Worm (Caenorhabditis elegans) whole organism, young adult: ENCODE results near the gene col-132.

ENCODE experiments used
- F22D6.2 ChIP-seq: sonication (generic microtip); optimal IDR thresholded peaks from 2 replicates; lab custom pipeline; 2016; ENCODE audit warnings: mild to moderate bottlenecking, missing genetic modification characterization, missing compliant biosample characterization
- F23B12.7 ChIP-seq: sonication (generic microtip); optimal IDR thresholded peaks from 2 replicates; lab custom pipeline; 2017; ENCODE audit warnings: missing genetic modification characterization, mild to moderate bottlenecking, missing compliant biosample characterization, antibody characterized with exemption, moderate library complexity; ENCODE audit not compliant: insufficient read depth
- F37B4.10 ChIP-seq: fragments of 200-800 bp; sonication (Bioruptor generic); IDR thresholded peaks from 2 replicates; pipeline ENCODE4 v1.3.6; 2022; ENCODE audit warnings: missing genetic modification characterization, missing compliant biosample characterization
- F57A8.1 ChIP-seq: fragments of 200-800 bp; sonication (Bioruptor generic); optimal IDR thresholded peaks from 2 replicates; lab custom pipeline; 2018; ENCODE audit warnings: mild to moderate bottlenecking, missing genetic modification characterization, moderate library complexity, missing compliant biosample characterization
- K11D2.4 ChIP-seq: fragments of 200-800 bp; sonication (Bioruptor generic); IDR thresholded peaks from 2 replicates; pipeline ENCODE4 v1.3.6; 2022; ENCODE audit warnings: missing genetic modification reagents, missing genetic modification characterization, missing compliant biosample characterization
- T26A5.8 ChIP-seq: sonication (generic microtip); optimal IDR thresholded peaks from 2 replicates; lab custom pipeline; 2016; ENCODE audit warnings: missing genetic modification characterization, missing compliant biosample characterization
- Y53F4B.3 ChIP-seq: fragments of 200-800 bp; sonication (Bioruptor generic); IDR thresholded peaks from 2 replicates; pipeline ENCODE4 v1.3.6; 2022; ENCODE audit warnings: missing genetic modification reagents, missing genetic modification characterization, missing compliant biosample characterization
- Y56A3A.18 ChIP-seq: fragments of 200-800 bp; sonication (Bioruptor generic); IDR thresholded peaks from 2 replicates; pipeline ENCODE4 v1.3.6; 2022; ENCODE audit warnings: missing genetic modification reagents, missing genetic modification characterization, missing compliant biosample characterization
- Y67H2A.10 ChIP-seq: fragments of 200-800 bp; sonication (Bioruptor generic); conservative IDR thresholded peaks from 2 replicates; pipeline ENCODE4 v1.3.6; 2022; ENCODE audit warnings: missing genetic modification reagents, missing genetic modification characterization, missing compliant biosample characterization
- Y95B8A.8 ChIP-seq: fragments of 200-800 bp; sonication (Bioruptor generic); IDR thresholded peaks from 2 replicates; pipeline ENCODE4 v1.3.6; 2022; ENCODE audit warnings: missing genetic modification reagents, missing genetic modification characterization, missing compliant biosample characterization
- aptf-2 ChIP-seq: fragments of 200-800 bp; sonication (Bioruptor generic); conservative IDR thresholded peaks from 2 replicates; pipeline ENCODE4 v1.3.6; 2022; ENCODE audit warnings: missing genetic modification reagents, missing genetic modification characterization, missing compliant biosample characterization
- attf-3 ChIP-seq: fragments of 200-800 bp; sonication (Bioruptor generic); conservative IDR thresholded peaks from 2 replicates; pipeline ENCODE4 v1.3.6; 2022; ENCODE audit warnings: missing genetic modification reagents, missing genetic modification characterization, missing compliant biosample characterization
- ccch-3 ChIP-seq: fragments of 200-800 bp; sonication (Bioruptor generic); optimal IDR thresholded peaks from 2 replicates; lab custom pipeline; 2018; ENCODE audit warnings: mild to moderate bottlenecking, missing genetic modification characterization, missing compliant biosample characterization
- cebp-2 ChIP-seq: fragments of 200-800 bp; sonication (Bioruptor generic); IDR thresholded peaks from 2 replicates; pipeline ENCODE4 v1.3.6; 2022; ENCODE audit warnings: missing genetic modification characterization, missing compliant biosample characterization
- dpl-1 ChIP-seq: fragments of 150-350 bp; optimal IDR thresholded peaks from 2 replicates; lab custom pipeline; 2014; ENCODE audit warnings: missing biosample characterization, missing genetic modification reagents, missing genetic modification characterization
- fkh-3 ChIP-seq: sonication (generic microtip); optimal IDR thresholded peaks from 2 replicates; lab custom pipeline; 2016; ENCODE audit warnings: mild to moderate bottlenecking, missing genetic modification characterization, missing compliant biosample characterization
- hlh-12 ChIP-seq: sonication (generic microtip); optimal IDR thresholded peaks from 2 replicates; lab custom pipeline; 2016; ENCODE audit warnings: missing genetic modification characterization, missing compliant biosample characterization
- hlh-26 ChIP-seq: fragments of 200-800 bp; sonication (Bioruptor generic); conservative IDR thresholded peaks from 2 replicates; pipeline ENCODE4 v1.3.6; 2022; ENCODE audit warnings: missing genetic modification reagents, missing genetic modification characterization, missing compliant biosample characterization
- let-526 ChIP-seq: fragments of 200-800 bp; sonication (Bioruptor generic); IDR thresholded peaks from 2 replicates; pipeline ENCODE4 v1.3.6; 2022; ENCODE audit warnings: missing genetic modification reagents, missing genetic modification characterization, missing compliant biosample characterization
- let-607 ChIP-seq, 2 experiments: fragments of 200-800 bp in 1 of 2; sonication (Bioruptor generic) in 1 of 2; sonication (generic microtip) in 1 of 2; optimal IDR thresholded peaks; 2 replicates each; lab custom pipeline; 2016 to 2018; ENCODE audit warnings: mild to moderate bottlenecking in 2 of 2, missing compliant biosample characterization in 2 of 2, missing genetic modification characterization in 2 of 2, moderate library complexity in 2 of 2, missing genotype in 1 of 2
- lin-40 ChIP-seq: sonication (generic microtip); optimal IDR thresholded peaks from 2 replicates; lab custom pipeline; 2016; ENCODE audit warnings: missing genetic modification characterization, mild to moderate bottlenecking, missing compliant biosample characterization, missing genotype, missing genetic modification reagents
- lin-54 ChIP-seq: fragments of 200-800 bp; sonication (Bioruptor generic); optimal IDR thresholded peaks from 2 replicates; lab custom pipeline; 2018; ENCODE audit warnings: mild to moderate bottlenecking, missing genetic modification characterization, missing compliant biosample characterization
- lir-1 ChIP-seq: fragments of 200-800 bp; sonication (Bioruptor generic); conservative IDR thresholded peaks from 2 replicates; pipeline ENCODE4 v1.3.6; 2022; ENCODE audit warnings: missing genetic modification reagents, missing genetic modification characterization, missing compliant biosample characterization
- madf-10 ChIP-seq: sonication (generic microtip); optimal IDR thresholded peaks from 2 replicates; lab custom pipeline; 2016; ENCODE audit warnings: mild to moderate bottlenecking, missing genetic modification characterization, missing compliant biosample characterization
- madf-6 ChIP-seq: fragments of 200-800 bp; sonication (Bioruptor generic); IDR thresholded peaks from 2 replicates; pipeline ENCODE4 v1.3.6; 2022; ENCODE audit warnings: missing genetic modification reagents, missing genetic modification characterization, missing compliant biosample characterization
- nfyb-1 ChIP-seq: fragments of 200-800 bp; sonication (Bioruptor generic); IDR thresholded peaks from 2 replicates; pipeline ENCODE4 v1.3.6; 2022; ENCODE audit warnings: missing genetic modification reagents, missing genetic modification characterization, missing compliant biosample characterization
- nhr-120 ChIP-seq: fragments of 200-800 bp; sonication (Bioruptor generic); IDR thresholded peaks from 2 replicates; pipeline ENCODE4 v1.3.6; 2022; ENCODE audit warnings: missing genetic modification characterization, missing compliant biosample characterization
- nhr-27 ChIP-seq: fragments of 200-800 bp; sonication (Bioruptor generic); optimal IDR thresholded peaks from 2 replicates; lab custom pipeline; 2018; ENCODE audit warnings: mild to moderate bottlenecking, missing genetic modification characterization, moderate library complexity, missing compliant biosample characterization
- nhr-80 ChIP-seq: sonication (generic microtip); optimal IDR thresholded peaks from 2 replicates; lab custom pipeline; 2016; ENCODE audit warnings: missing genetic modification characterization, missing compliant biosample characterization
- nhr-90 ChIP-seq: sonication (generic microtip); optimal IDR thresholded peaks from 2 replicates; lab custom pipeline; 2016; ENCODE audit warnings: missing genotype, mild to moderate bottlenecking, missing genetic modification characterization, missing compliant biosample characterization
- pha-4 ChIP-seq: fragments of 150-350 bp; sonication (generic microtip); optimal IDR thresholded peaks from 2 replicates; lab custom pipeline; 2014; ENCODE audit warnings: missing biosample characterization, missing genetic modification reagents, missing genetic modification characterization
- rpc-1 ChIP-seq, 2 experiments: fragments of 150-350 bp in 1 of 2; sonication (generic microtip) in 1 of 2; optimal IDR thresholded peaks; 2 replicates each; lab custom pipeline; 2014 to 2018; ENCODE audit warnings: missing biosample characterization in 1 of 2, missing genetic modification characterization in 1 of 2, missing genetic modification reagents in 1 of 2, missing genotype in 1 of 2
- sdz-38 ChIP-seq: sonication (generic microtip); optimal IDR thresholded peaks from 2 replicates; lab custom pipeline; 2016; ENCODE audit warnings: missing genotype, missing genetic modification characterization, missing compliant biosample characterization
- tbp1 ChIP-seq: fragments of 200-800 bp; sonication (Bioruptor generic); optimal IDR thresholded peaks from 2 replicates; lab custom pipeline; 2018; ENCODE audit warnings: mild to moderate bottlenecking, missing genetic modification characterization, missing compliant biosample characterization
- tbx-9 ChIP-seq: sonication (generic microtip); optimal IDR thresholded peaks from 2 replicates; lab custom pipeline; 2016; ENCODE audit warnings: borderline replicate concordance, missing genetic modification characterization, inconsistent platforms, missing compliant biosample characterization
- ztf-25 ChIP-seq: fragments of 200-800 bp; sonication (Bioruptor generic); IDR thresholded peaks from 2 replicates; pipeline ENCODE4 v1.3.6; 2022; ENCODE audit warnings: missing genetic modification reagents, missing genetic modification characterization, missing compliant biosample characterization
- ztf-3 ChIP-seq: fragments of 200-800 bp; sonication (Bioruptor generic); optimal IDR thresholded peaks from 2 replicates; lab custom pipeline; 2018; ENCODE audit warnings: mild to moderate bottlenecking, missing genetic modification characterization, missing compliant biosample characterization

col-132 gene

DNA sequence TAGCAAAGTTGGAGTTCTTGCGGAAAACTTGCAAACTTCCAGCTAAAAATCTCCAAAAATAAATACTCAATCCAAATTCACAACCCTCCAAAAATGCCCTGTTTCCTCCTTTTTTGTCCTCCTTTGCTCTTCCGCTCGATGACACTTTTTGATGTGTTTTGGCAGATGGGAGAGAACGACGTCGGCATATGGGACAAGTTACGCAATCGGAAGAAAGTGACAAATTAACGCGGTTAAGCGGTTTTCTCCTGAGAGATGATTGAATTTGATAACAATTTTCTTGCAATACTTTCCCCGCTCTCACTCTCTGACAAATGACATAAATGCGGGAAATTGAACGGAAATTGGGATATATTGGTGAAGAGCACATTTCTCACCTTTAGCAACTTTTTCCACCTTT, 25.8 kb upstream of the col-132 start:
- TF ChIP-seq F22D6.2 (tag; lab: Kevin White, UChicago) (no peak), lir-1 (GFP tag; lab: Robert Waterston, UW) (no peak), hlh-26 (no peak), ztf-25 (GFP tag; lab: Robert Waterston, UW) (no peak), Y95B8A.8 (no peak), cebp-2 (GFP tag; lab: Robert Waterston, UW) (no peak), Y53F4B.3 (GFP tag; lab: Robert Waterston, UW) (no peak), sdz-38 (tag; lab: Kevin White, UChicago) (no peak), tbx-9 (tag; lab: Kevin White, UChicago) (no peak), F23B12.7 (no peak), T26A5.8 (tag; lab: Kevin White, UChicago) (no peak), nhr-80 (tag; lab: Kevin White, UChicago) (no peak), madf-6 (GFP tag; lab: Robert Waterston, UW) (no peak), tbp1 (GFP tag; lab: Kevin White, UChicago) (no peak), Y67H2A.10 (GFP tag; lab: Robert Waterston, UW) (no peak), dpl-1 (GFP tag; lab: Kevin White, UChicago) (no peak), F57A8.1 (GFP tag; lab: Kevin White, UChicago) (no peak), ccch-3 (GFP tag; lab: Kevin White, UChicago) (no peak), Y56A3A.18 (GFP tag; lab: Robert Waterston, UW) (no peak)

DNA sequence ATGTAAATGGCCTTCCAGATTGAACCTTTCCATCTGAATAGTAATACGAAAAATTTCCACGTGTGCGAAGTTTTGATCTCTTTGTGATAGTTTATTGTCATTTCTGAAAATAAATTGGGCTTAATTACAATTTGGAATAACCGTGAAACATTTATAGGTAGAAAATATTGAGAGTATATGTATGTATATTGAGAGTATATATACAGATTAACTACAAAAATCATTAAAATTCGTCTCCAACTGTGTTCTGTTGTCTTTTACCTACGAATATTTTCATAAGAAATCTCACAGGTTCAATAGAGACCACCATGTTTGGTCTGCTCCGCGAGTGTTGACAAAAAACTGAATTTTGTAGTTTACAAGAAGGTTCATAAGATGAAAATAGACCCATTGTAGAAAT, 22.1 kb upstream of the col-132 start, which contains the start of gene best-2:
TSS of gene best-2 (minus strand) at position 101 of the 400 bp plus-strand sequence.
- no peak for TF ChIP-seq K11D2.4
- no peak for TF ChIP-seq rpc-1 (optimal IDR thresholded peaks at IDR 0.05; lab: Kevin White, UChicago)
- no peak for TF ChIP-seq rpc-1 (tag; optimal IDR thresholded peaks at IDR 0.05; lab: Kevin White, UChicago)
- TF ChIP-seq pha-4: no peak
- TF ChIP-seq nhr-120 (GFP tag; lab: Robert Waterston, UW): no peak
- no peak for TF ChIP-seq hlh-12 (tag; lab: Kevin White, UChicago)
- TF ChIP-seq attf-3 (GFP tag; lab: Robert Waterston, UW): no peak
- TF ChIP-seq F23B12.7: no peak
- TF ChIP-seq lir-1 (GFP tag; lab: Robert Waterston, UW): no peak
- no peak for TF ChIP-seq lin-40 (tag; lab: Kevin White, UChicago)
- no peak for TF ChIP-seq nhr-90 (tag; lab: Kevin White, UChicago)
- TF ChIP-seq tbx-9 (tag; lab: Kevin White, UChicago): no peak
- no peak for TF ChIP-seq nhr-27 (tag; lab: Kevin White, UChicago)

DNA sequence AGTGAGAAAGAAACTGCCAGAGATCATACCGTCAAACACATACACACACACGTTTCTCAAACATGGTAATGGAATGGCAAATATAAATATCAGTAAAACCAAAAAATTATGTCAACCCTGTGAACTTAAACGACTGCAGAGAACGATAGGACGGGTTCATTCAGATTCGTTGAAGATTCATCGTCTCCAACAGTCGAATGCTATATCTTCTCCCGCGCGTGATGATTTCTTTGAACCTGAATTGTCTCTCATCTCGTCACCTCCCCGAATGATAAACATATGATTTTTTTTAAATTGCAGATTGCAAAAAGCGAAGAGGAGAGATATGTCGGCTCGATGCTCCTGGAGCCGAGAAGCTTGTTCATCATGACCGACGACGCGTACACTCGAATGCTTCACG, 20.0 kb upstream of the col-132 start:
- no peak for TF ChIP-seq lin-54 (GFP tag; lab: Kevin White, UChicago)
- TF ChIP-seq aptf-2 (GFP tag; lab: Robert Waterston, UW): no peak
- TF ChIP-seq nfyb-1: no peak
- TF ChIP-seq madf-10 (tag; lab: Kevin White, UChicago): no peak
- no peak for TF ChIP-seq let-526 (GFP tag; lab: Robert Waterston, UW)
- no peak for TF ChIP-seq let-607 (tag; optimal IDR thresholded peaks at IDR 0.05; lab: Kevin White, UChicago)
- TF ChIP-seq ztf-3: no peak
- no peak for TF ChIP-seq F37B4.10 (GFP tag; lab: Robert Waterston, UW)
- no peak for TF ChIP-seq fkh-3 (tag; lab: Kevin White, UChicago)
